Worm (Caenorhabditis elegans) whole organism, late embryonic: ENCODE results near the gene C07A9.5.

Experiments used
- hlh-6 ChIP-seq: sonication (generic microtip); optimal IDR thresholded peaks from 2 replicates; lab custom pipeline; 2016; ENCODE audit warnings: missing genotype, missing genetic modification characterization, missing compliant biosample characterization
- pax-1 ChIP-seq: fragments of 150-350 bp; optimal IDR thresholded peaks from 2 replicates; lab custom pipeline; 2014; ENCODE audit warnings: missing biosample characterization, missing genetic modification characterization

DNA sequence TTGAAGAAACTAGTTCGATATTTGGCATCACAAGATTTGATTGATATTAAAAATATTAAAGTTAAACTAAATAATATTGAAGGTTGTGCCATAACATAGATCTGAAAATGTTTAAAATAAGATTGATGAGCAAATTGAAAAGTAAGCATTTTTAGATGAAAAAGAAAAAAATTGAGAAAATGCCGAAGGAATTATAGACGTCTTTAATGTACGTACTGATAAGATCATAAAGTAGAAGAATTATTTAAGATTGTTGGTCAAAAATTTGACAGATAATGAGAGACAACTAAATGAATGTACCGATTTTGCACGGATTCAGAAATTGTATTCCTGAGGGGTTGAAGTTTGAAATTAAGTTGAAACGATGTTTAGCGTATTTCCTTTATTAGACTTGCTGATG, 37.6 kb upstream of the C07A9.5 start, which contains the start of gene ncx-7:
- no peak for TF ChIP-seq hlh-6 (tag; lab: Kevin White, UChicago)
- no peak for TF ChIP-seq pax-1 (tag; lab: Kevin White, UChicago)
